Worm (Caenorhabditis elegans) whole organism, L2 larva: Measurements from ENCODE around the gene srx-50.

Experiments
- C34F6.9 ChIP-seq: fragments of 150-350 bp; optimal IDR thresholded peaks from 2 replicates; lab custom pipeline; 2014; ENCODE audit warnings: missing biosample characterization, missing genetic modification characterization
- F13H6.1 ChIP-seq: sonication (generic microtip); optimal IDR thresholded peaks from 2 replicates; lab custom pipeline; 2016; ENCODE audit warnings: missing genetic modification characterization, missing compliant biosample characterization
- R02D3.7 ChIP-seq: fragments of 150-350 bp; optimal IDR thresholded peaks from 2 replicates; lab custom pipeline; 2014; ENCODE audit warnings: missing biosample characterization, missing genetic modification characterization
- Y55F3AM.14 ChIP-seq: fragments of 200-800 bp; sonication (Bioruptor generic); optimal IDR thresholded peaks from 2 replicates; lab custom pipeline; 2018; ENCODE audit warnings: mild to moderate bottlenecking, missing genetic modification characterization, missing compliant biosample characterization
- ZK546.5 ChIP-seq: sonication (generic microtip); optimal IDR thresholded peaks from 2 replicates; lab custom pipeline; 2017; ENCODE audit warnings: missing biosample characterization, missing genetic modification characterization
- alr-1 ChIP-seq: fragments of 150-350 bp; optimal IDR thresholded peaks from 2 replicates; lab custom pipeline; 2014; ENCODE audit warnings: missing biosample characterization, missing genetic modification characterization
- aly-2 ChIP-seq: fragments of 150-350 bp; optimal IDR thresholded peaks from 2 replicates; lab custom pipeline; 2014; ENCODE audit warnings: missing biosample characterization, missing genetic modification characterization
- ama-1 ChIP-seq: fragments of 150-350 bp; optimal IDR thresholded peaks from 2 replicates; lab custom pipeline; 2018; ENCODE audit warnings: inconsistent platforms
- blmp-1 ChIP-seq: sonication (generic microtip); optimal IDR thresholded peaks from 2 replicates; lab custom pipeline; 2017; ENCODE audit warnings: missing genetic modification characterization, mild to moderate bottlenecking, missing compliant biosample characterization, antibody characterized with exemption, moderate library complexity; ENCODE audit not compliant: insufficient read depth
- ceh-16 ChIP-seq: fragments of 150-350 bp; optimal IDR thresholded peaks from 2 replicates; lab custom pipeline; 2014; ENCODE audit warnings: missing biosample characterization, missing genetic modification characterization
- ceh-82 ChIP-seq: fragments of 150-350 bp; optimal IDR thresholded peaks from 2 replicates; lab custom pipeline; 2014; ENCODE audit warnings: missing biosample characterization, missing genetic modification characterization
- crh-2 ChIP-seq: sonication (generic microtip); optimal IDR thresholded peaks from 2 replicates; lab custom pipeline; 2017; ENCODE audit warnings: missing biosample characterization, missing genetic modification characterization
- dmd-4 ChIP-seq: sonication (generic microtip); optimal IDR thresholded peaks from 2 replicates; lab custom pipeline; 2017; ENCODE audit warnings: missing biosample characterization, missing genetic modification characterization
- egl-27 ChIP-seq: sonication (generic microtip); optimal IDR thresholded peaks from 3 replicates; lab custom pipeline; 2017; ENCODE audit warnings: missing biosample characterization, missing genetic modification reagents, missing genetic modification characterization
- elt-1 ChIP-seq: fragments of 150-350 bp; optimal IDR thresholded peaks from 2 replicates; lab custom pipeline; 2014; ENCODE audit warnings: missing biosample characterization, missing genetic modification characterization
- elt-3 ChIP-seq: sonication (generic microtip); optimal IDR thresholded peaks from 2 replicates; lab custom pipeline; 2017; ENCODE audit warnings: missing biosample characterization, missing genetic modification characterization
- fos-1 ChIP-seq: fragments of 150-350 bp; optimal IDR thresholded peaks from 2 replicates; lab custom pipeline; 2014; ENCODE audit warnings: missing biosample characterization, missing genetic modification characterization
- gmeb-1 ChIP-seq: fragments of 150-350 bp; optimal IDR thresholded peaks from 2 replicates; lab custom pipeline; 2014; ENCODE audit warnings: missing biosample characterization, missing genetic modification characterization
- lin-11 ChIP-seq: fragments of 150-350 bp; sonication (generic microtip); optimal IDR thresholded peaks from 2 replicates; lab custom pipeline; 2014; ENCODE audit warnings: missing biosample characterization, missing genetic modification characterization, inconsistent platforms, mixed read lengths
- lin-13 ChIP-seq: fragments of 150-350 bp; optimal IDR thresholded peaks from 2 replicates; lab custom pipeline; 2014; ENCODE audit warnings: missing biosample characterization, missing genetic modification reagents, missing genetic modification characterization
- lin-39 ChIP-seq: fragments of 150-350 bp; optimal IDR thresholded peaks from 2 replicates; lab custom pipeline; 2014; ENCODE audit warnings: missing biosample characterization, missing genetic modification reagents, missing genetic modification characterization
- lsy-2 ChIP-seq, 2 experiments: fragments of 150-350 bp in 1 of 2; sonication (generic microtip) in 1 of 2; optimal IDR thresholded peaks; 2 replicates each; lab custom pipeline; 2014 to 2017; ENCODE audit warnings: missing biosample characterization in 2 of 2, missing genetic modification characterization in 2 of 2
- mab-5 ChIP-seq: fragments of 150-350 bp; optimal IDR thresholded peaks from 2 replicates; lab custom pipeline; 2014; ENCODE audit warnings: missing biosample characterization, missing genetic modification characterization
- mbf-1 ChIP-seq: sonication (generic microtip); optimal IDR thresholded peaks from 2 replicates; lab custom pipeline; 2017; ENCODE audit warnings: missing biosample characterization, missing genetic modification characterization
- mdl-1 ChIP-seq, 2 experiments: fragments of 150-350 bp in 1 of 2; sonication (generic microtip) in 1 of 2; optimal IDR thresholded peaks; 2 replicates each; lab custom pipeline; 2017; ENCODE audit warnings: missing biosample characterization in 2 of 2, missing genetic modification characterization in 2 of 2
- nhr-10 ChIP-seq: sonication (generic microtip); optimal IDR thresholded peaks from 2 replicates; lab custom pipeline; 2017; ENCODE audit warnings: missing biosample characterization, missing genetic modification characterization
- nhr-11 ChIP-seq: fragments of 150-350 bp; optimal IDR thresholded peaks from 2 replicates; lab custom pipeline; 2014; ENCODE audit warnings: missing biosample characterization, missing genetic modification characterization
- nhr-12 ChIP-seq: fragments of 150-350 bp; optimal IDR thresholded peaks from 2 replicates; lab custom pipeline; 2014; ENCODE audit warnings: missing biosample characterization, missing genetic modification characterization
- nhr-129 ChIP-seq: fragments of 150-350 bp; optimal IDR thresholded peaks from 2 replicates; lab custom pipeline; 2014; ENCODE audit warnings: missing biosample characterization, missing genetic modification characterization
- nhr-21 ChIP-seq: fragments of 150-350 bp; optimal IDR thresholded peaks from 2 replicates; lab custom pipeline; 2014; ENCODE audit warnings: missing biosample characterization, missing genetic modification characterization
- nhr-23 ChIP-seq: fragments of 150-350 bp; optimal IDR thresholded peaks from 2 replicates; lab custom pipeline; 2014; ENCODE audit warnings: missing biosample characterization, missing genetic modification reagents, missing genetic modification characterization
- nhr-237 ChIP-seq: fragments of 150-350 bp; optimal IDR thresholded peaks from 2 replicates; lab custom pipeline; 2014; ENCODE audit warnings: missing biosample characterization, missing genetic modification characterization
- nhr-25 ChIP-seq: fragments of 150-350 bp; sonication (generic microtip); optimal IDR thresholded peaks from 3 replicates; lab custom pipeline; 2014; ENCODE audit warnings: missing biosample characterization, missing genetic modification characterization
- nhr-6 ChIP-seq: fragments of 150-350 bp; optimal IDR thresholded peaks from 2 replicates; lab custom pipeline; 2014; ENCODE audit warnings: missing biosample characterization, missing genetic modification characterization
- nhr-77 ChIP-seq: fragments of 150-350 bp; optimal IDR thresholded peaks from 2 replicates; lab custom pipeline; 2014; ENCODE audit warnings: missing biosample characterization, missing genetic modification characterization
- peb-1 ChIP-seq: fragments of 150-350 bp; optimal IDR thresholded peaks from 2 replicates; lab custom pipeline; 2014; ENCODE audit warnings: missing biosample characterization, missing genetic modification characterization
- sem-4 ChIP-seq: fragments of 150-350 bp; optimal IDR thresholded peaks from 2 replicates; lab custom pipeline; 2014; ENCODE audit warnings: missing biosample characterization, missing genetic modification reagents, missing genetic modification characterization
- skn-1 ChIP-seq: sonication (generic microtip); optimal IDR thresholded peaks from 2 replicates; lab custom pipeline; 2017; ENCODE audit warnings: missing biosample characterization, missing genetic modification characterization
- sma-3 ChIP-seq: sonication (generic microtip); optimal IDR thresholded peaks from 2 replicates; lab custom pipeline; 2016; ENCODE audit warnings: missing genetic modification reagents, missing genetic modification characterization, missing compliant biosample characterization
- sma-9 ChIP-seq, 2 experiments: fragments of 150-350 bp in 1 of 2; sonication (generic microtip) in 1 of 2; optimal IDR thresholded peaks; 2 replicates each; lab custom pipeline; 2014 to 2016; ENCODE audit warnings: missing genetic modification characterization in 2 of 2, mild to moderate bottlenecking in 1 of 2, missing biosample characterization in 1 of 2, missing compliant biosample characterization in 1 of 2, missing genetic modification reagents in 1 of 2, moderate library complexity in 1 of 2
- snpc-4 ChIP-seq: fragments of 150-350 bp; optimal IDR thresholded peaks from 2 replicates; lab custom pipeline; 2014; ENCODE audit warnings: missing biosample characterization, missing genetic modification characterization
- unc-39 ChIP-seq: fragments of 150-350 bp; optimal IDR thresholded peaks from 2 replicates; lab custom pipeline; 2014; ENCODE audit warnings: missing biosample characterization, missing genetic modification characterization
- unc-55 ChIP-seq: fragments of 150-350 bp; sonication (generic microtip); optimal IDR thresholded peaks from 3 replicates; lab custom pipeline; 2014; ENCODE audit warnings: missing biosample characterization, missing genetic modification reagents, missing genetic modification characterization
- zag-1 ChIP-seq: fragments of 150-350 bp; optimal IDR thresholded peaks from 2 replicates; lab custom pipeline; 2014; ENCODE audit warnings: missing biosample characterization, missing genetic modification characterization
- ztf-1 ChIP-seq: fragments of 200-800 bp; sonication (Bioruptor generic); conservative IDR thresholded peaks from 2 replicates; pipeline ENCODE4 v1.3.6; 2022; ENCODE audit warnings: missing genetic modification characterization, missing compliant biosample characterization
- ztf-11 ChIP-seq: sonication (generic microtip); optimal IDR thresholded peaks from 2 replicates; lab custom pipeline; 2017; ENCODE audit warnings: missing biosample characterization, missing genetic modification characterization
- ztf-4 ChIP-seq: fragments of 150-350 bp; optimal IDR thresholded peaks from 2 replicates; lab custom pipeline; 2014; ENCODE audit warnings: missing biosample characterization, missing genetic modification characterization

srx-50 gene

DNA sequence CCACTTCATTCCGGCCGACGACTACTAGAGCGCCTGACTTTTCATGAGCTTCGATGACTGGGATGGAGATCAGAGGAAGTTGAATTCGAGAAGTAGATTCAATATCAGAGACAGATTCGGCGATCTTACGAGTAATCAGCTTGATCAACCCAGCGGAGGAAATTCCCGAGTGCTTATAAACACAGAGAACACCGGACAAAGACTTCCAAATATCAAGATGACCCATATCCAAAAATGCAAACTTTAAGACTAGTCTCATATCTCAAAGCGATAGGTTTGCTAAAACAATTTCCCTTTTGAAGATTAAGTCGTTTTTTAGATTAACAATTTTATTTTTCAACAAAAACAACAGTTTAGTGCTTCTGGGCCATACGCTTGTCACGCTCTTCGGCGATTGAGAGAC, 25.6 kb downstream of the srx-50 start, which contains the start of gene Y43B11AR.3:
Gene Y43B11AR.3 (minus strand): TSS at position 335 of the 403 bp plus-strand sequence.
- TF ChIP-seq nhr-11 (tag; lab: Kevin White, UChicago) = peak; percentile 33
- peak; percentile 46 for TF ChIP-seq ama-1 (lab: Kevin White, UChicago)
- no peak for TF ChIP-seq dmd-4 (tag; lab: Kevin White, UChicago)

DNA sequence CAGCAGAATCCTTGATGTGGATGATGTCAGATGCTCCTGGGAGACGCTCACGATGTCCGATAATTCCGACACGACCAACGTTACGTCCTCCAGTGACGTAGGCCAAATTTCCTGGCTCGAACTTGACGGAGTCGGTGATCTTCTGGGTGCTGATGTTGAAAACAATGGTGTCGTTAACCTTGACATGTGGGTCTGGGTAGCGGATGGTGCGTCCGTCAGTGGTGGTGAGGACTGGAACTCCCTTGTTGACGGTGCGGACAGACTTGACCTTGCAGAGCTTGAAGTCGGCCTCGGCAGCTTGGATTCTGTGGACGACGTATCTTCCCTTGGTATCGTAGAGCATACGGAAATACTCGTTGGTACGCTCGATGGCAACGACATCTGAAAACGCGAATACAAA, 26.2 kb downstream of the srx-50 start:
- no peak for TF ChIP-seq sma-3
- no peak for TF ChIP-seq gmeb-1 (tag; lab: Kevin White, UChicago)
- no peak for TF ChIP-seq nhr-11 (tag; lab: Kevin White, UChicago)
- no peak for TF ChIP-seq unc-55 (GFP tag; lab: Kevin White, UChicago)
- TF ChIP-seq ama-1 (lab: Kevin White, UChicago) = no peak
- TF ChIP-seq sma-9 (GFP tag; optimal IDR thresholded peaks at IDR 0.05; lab: Kevin White, UChicago) = no peak
- TF ChIP-seq sma-9 (tag; optimal IDR thresholded peaks at IDR 0.05; lab: Kevin White, UChicago) = no peak
- TF ChIP-seq ceh-82 (tag; lab: Kevin White, UChicago) = no peak
- TF ChIP-seq mdl-1 (tag; optimal IDR thresholded peaks at IDR 0.05; lab: Kevin White, UChicago) = no peak
- no peak for TF ChIP-seq lin-11 (tag; lab: Kevin White, UChicago)
- TF ChIP-seq skn-1 (tag; lab: Kevin White, UChicago) = no peak
- TF ChIP-seq F13H6.1 (tag; lab: Kevin White, UChicago) = no peak
- TF ChIP-seq fos-1 = no peak
- TF ChIP-seq ztf-1 = no peak
- TF ChIP-seq, all 48 proteins: peak for 0

DNA sequence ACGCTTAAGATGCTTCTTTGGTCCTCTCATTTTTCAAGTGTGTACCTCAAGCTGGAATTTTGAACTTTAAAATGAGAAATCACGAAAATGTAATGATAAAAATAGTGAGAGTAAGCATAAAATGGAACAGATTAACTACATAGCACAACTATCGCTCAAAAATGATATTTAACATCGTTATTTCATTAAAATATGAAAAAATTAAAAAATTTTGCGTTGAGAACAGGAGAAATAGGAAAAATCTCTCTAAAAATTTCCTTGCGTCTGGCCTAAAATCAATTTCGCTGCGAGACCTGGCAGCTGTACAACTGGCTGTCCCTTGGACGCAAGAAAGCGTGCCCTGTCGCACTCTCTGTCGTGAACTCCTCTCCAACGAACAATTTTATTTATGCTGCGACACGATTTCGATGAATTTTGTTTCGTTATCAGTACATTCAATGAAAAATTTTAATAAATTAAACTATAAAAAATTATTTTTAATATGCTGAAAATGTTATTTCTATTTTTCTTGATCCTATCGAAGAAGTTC, 26.9 kb downstream of the srx-50 start, which contains the start of gene rps-4:
Gene rps-4 (minus strand): TSS at position 51 of the 529 bp plus-strand sequence.
- TF ChIP-seq mdl-1 (tag; optimal IDR thresholded peaks at IDR 0.05; lab: Kevin White, UChicago) (peak in 1 of 2 experiments; percentile 49), crh-2 (tag; lab: Kevin White, UChicago) (peak; percentile 92), ZK546.5 (peak; percentile 35), ztf-11 (tag; lab: Kevin White, UChicago) (no peak), nhr-129 (tag; lab: Kevin White, UChicago) (peak; percentile 84), elt-3 (no peak), mab-5 (peak; percentile 79), zag-1 (tag; lab: Kevin White, UChicago) (peak; percentile 59), lsy-2 (tag; optimal IDR thresholded peaks at IDR 0.05; lab: Kevin White, UChicago) (peak; percentile 78 to 95), nhr-11 (tag; lab: Kevin White, UChicago) (no peak), mbf-1 (tag; lab: Kevin White, UChicago) (no peak), egl-27 (peak; percentile 63), elt-1 (tag; lab: Kevin White, UChicago) (no peak), nhr-12 (tag; lab: Kevin White, UChicago) (no peak), nhr-23 (tag; lab: Kevin White, UChicago) (no peak), ztf-4 (tag; lab: Kevin White, UChicago) (peak; percentile 41), snpc-4 (tag; lab: Kevin White, UChicago) (peak; percentile 78), fos-1 (peak; percentile 85), dmd-4 (tag; lab: Kevin White, UChicago) (no peak), lin-39 (tag; lab: Kevin White, UChicago) (no peak), nhr-25 (tag; lab: Kevin White, UChicago) (peak; percentile 93), unc-55 (GFP tag; lab: Kevin White, UChicago) (peak; percentile 92), nhr-237 (tag; lab: Kevin White, UChicago) (no peak), ceh-16 (tag; lab: Kevin White, UChicago) (peak; percentile 16), gmeb-1 (tag; lab: Kevin White, UChicago) (peak; percentile 90), lin-13 (GFP tag; lab: Kevin White, UChicago) (peak; percentile 90), peb-1 (tag; lab: Kevin White, UChicago) (no peak), sma-3 (peak; percentile 88), nhr-21 (peak; percentile 82), lin-11 (tag; lab: Kevin White, UChicago) (peak; percentile 87), sma-9 (GFP tag; optimal IDR thresholded peaks at IDR 0.05; lab: Kevin White, UChicago) (peak; percentile 75), sma-9 (tag; optimal IDR thresholded peaks at IDR 0.05; lab: Kevin White, UChicago) (no peak), skn-1 (tag; lab: Kevin White, UChicago) (peak; percentile 17), R02D3.7 (tag; lab: Kevin White, UChicago) (peak; percentile 36), nhr-6 (tag; lab: Kevin White, UChicago) (peak; percentile 66), nhr-77 (no peak), unc-39 (no peak), ceh-82 (tag; lab: Kevin White, UChicago) (no peak), aly-2 (tag; lab: Kevin White, UChicago) (no peak), F13H6.1 (tag; lab: Kevin White, UChicago) (peak; percentile 79), blmp-1 (peak; percentile 43), Y55F3AM.14 (GFP tag; lab: Kevin White, UChicago) (no peak), sem-4 (peak; percentile 79), ama-1 (lab: Kevin White, UChicago) (peak; percentile 71), nhr-10 (peak; percentile 23), ztf-1 (no peak), alr-1 (tag; lab: Kevin White, UChicago) (no peak), C34F6.9 (tag; lab: Kevin White, UChicago) (peak; percentile 95)
